Worm (Caenorhabditis elegans): Measurements from ENCODE around the gene M176.5.

DNA sequence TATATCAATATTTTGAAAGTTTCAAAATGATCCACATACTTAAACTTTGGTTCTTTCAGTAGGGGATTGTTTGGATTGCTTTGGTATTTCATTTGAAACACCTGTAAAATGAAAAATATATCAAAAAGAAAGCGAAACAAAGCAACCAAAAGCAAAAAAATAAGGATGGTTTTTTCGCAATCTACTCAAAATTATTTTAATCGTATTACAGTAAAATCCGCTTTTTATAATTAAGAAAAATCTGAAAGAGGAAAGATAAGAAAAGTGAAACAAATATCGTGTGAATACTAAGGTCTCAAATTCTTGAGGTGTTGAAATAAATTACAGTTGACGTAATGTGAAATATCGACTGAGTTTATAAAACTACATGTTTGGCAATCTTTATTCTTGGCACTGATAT lies 38.6 kb upstream of the M176.5 start, which contains the start of gene chil-22:
- TF ChIP-seq elt-3 (tag; optimal IDR thresholded peaks at IDR 0.05) (no peak), nhr-12 (tag; optimal IDR thresholded peaks at IDR 0.05) (no peak), nhr-76 (tag; optimal IDR thresholded peaks at IDR 0.05) (no peak), lin-13 (tag; optimal IDR thresholded peaks at IDR 0.05) (no peak)
